Fruit fly (Drosophila melanogaster) Kc167 (cell line): Measurements from ENCODE around the gene CG17646.

Experiments
- Myc ChIP-seq: fragments of >200 bp; optimal IDR thresholded peaks from 2 replicates; lab custom pipeline; 2017; ENCODE audit warnings: missing external identifiers
- Sin3A ChIP-seq: fragments of >200 bp; optimal IDR thresholded peaks from 2 replicates; lab custom pipeline; 2018; ENCODE audit warnings: missing external identifiers
- h ChIP-seq: fragments of >200 bp; optimal IDR thresholded peaks from 3 replicates; lab custom pipeline; 2018; ENCODE audit warnings: missing external identifiers
- insv ChIP-seq: fragments of >200 bp; optimal IDR thresholded peaks from 3 replicates; lab custom pipeline; 2018; ENCODE audit warnings: missing external identifiers
- psq ChIP-seq: fragments of >200 bp; optimal IDR thresholded peaks from 2 replicates; lab custom pipeline; 2017; ENCODE audit warnings: missing external identifiers
- ttk ChIP-seq: sonication (Bioruptor generic); optimal IDR thresholded peaks from 2 replicates; lab custom pipeline; 2017; ENCODE audit warnings: missing external identifiers

The CG17646 gene

dm6 chr2L:1793168-1793567 is 60.8 kb downstream of the CG17646 start, which contains the start of gene Gr22b:
TSS of gene Gr22b (minus strand) at chr2L:1793268.
- no peak for TF ChIP-seq insv
- TF ChIP-seq ttk: no peak
- TF ChIP-seq h (lab: Kevin White, UChicago): no peak
- TF ChIP-seq Sin3A (lab: Kevin White, UChicago): no peak
- no peak for TF ChIP-seq psq (lab: Kevin White, UChicago)
- no peak for TF ChIP-seq Myc

DNA sequence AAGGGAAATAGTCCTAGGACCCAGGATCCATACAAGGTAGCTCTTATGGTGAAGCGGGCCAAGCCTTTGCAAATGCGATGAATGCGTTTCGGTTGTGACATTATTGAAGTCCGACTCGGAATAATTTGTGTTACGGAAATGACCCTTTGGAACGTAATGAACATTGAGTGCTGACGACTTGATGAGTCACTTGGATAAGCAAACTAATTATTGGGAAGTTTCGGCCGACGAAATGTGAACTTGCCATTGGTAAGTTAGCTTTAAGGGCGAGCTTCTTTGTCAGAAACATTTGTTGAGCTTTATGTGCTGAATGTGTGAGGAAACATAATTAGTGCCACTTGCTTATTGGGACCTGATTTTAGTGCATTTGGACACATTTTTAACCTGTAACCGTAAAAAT is 62.5 kb downstream of the CG17646 start, which contains the start of gene Gr22a:
TSS of gene Gr22a (minus strand) at position 101 of the 400 bp plus-strand sequence.
- TF ChIP-seq ttk (no peak), insv (no peak), psq (lab: Kevin White, UChicago) (no peak), h (lab: Kevin White, UChicago) (no peak)
